Fruit fly (Drosophila melanogaster): Measurements from ENCODE around the gene C15.
A peak's percentile ranks its signal among the peaks of the same experiment; 100 is the strongest.

The C15 gene

dm6 chr3R:21534697-21535676 lies 35.2 kb downstream of the C15 start (continued):
- TF ChIP-seq CG17361 (GFP tag; IDR thresholded peaks at IDR 0.05) (peak; percentile 55; the same call in 2 of the 3 replicates), Dll (GFP tag; IDR thresholded peaks at IDR 0.05; ENCODE audit: partially characterized antibody) (no peak), ro (GFP tag; IDR thresholded peaks at IDR 0.05) (no peak), CG13894 (tag; optimal IDR thresholded peaks at IDR 0.05) (no peak), CG9727 (GFP tag; optimal IDR thresholded peaks at IDR 0.05) (peak; percentile 61), cwo (GFP tag; optimal IDR thresholded peaks at IDR 0.05) (no peak), CG15073 (GFP tag; optimal IDR thresholded peaks at IDR 0.05) (no peak), da (GFP tag; optimal IDR thresholded peaks at IDR 0.05) (no peak), chif (GFP tag; optimal IDR thresholded peaks at IDR 0.05) (no peak), CG12659 (GFP tag; optimal IDR thresholded peaks at IDR 0.05) (no peak), NC2α (GFP tag; optimal IDR thresholded peaks at IDR 0.05) (no peak), CG16779 (GFP tag; IDR thresholded peaks at IDR 0.05) (no peak), Chrac-16 (GFP tag; optimal IDR thresholded peaks at IDR 0.05) (no peak), HmgD (GFP tag; optimal IDR thresholded peaks at IDR 0.05) (no peak), sna (GFP tag; IDR thresholded peaks at IDR 0.05; ENCODE audit: partially characterized antibody) (no peak), mam (GFP tag; optimal IDR thresholded peaks at IDR 0.05) (no peak), run (tag; optimal IDR thresholded peaks at IDR 0.05) (no peak), vnd (GFP tag; IDR thresholded peaks at IDR 0.05; ENCODE audit: partially characterized antibody) (no peak), tgo (GFP tag; IDR thresholded peaks at IDR 0.05) (no peak), Doc2 (GFP tag; IDR thresholded peaks at IDR 0.05) (no peak), Abd-B (GFP tag; optimal IDR thresholded peaks at IDR 0.05) (no peak), btn (GFP tag; optimal IDR thresholded peaks at IDR 0.05) (no peak), cato (GFP tag; optimal IDR thresholded peaks at IDR 0.05; ENCODE audit: borderline replicate concordance) (no peak), ac (GFP tag; optimal IDR thresholded peaks at IDR 0.05) (peak; percentile 27), NC2β (GFP tag; optimal IDR thresholded peaks at IDR 0.05) (no peak), Mad (GFP tag; optimal IDR thresholded peaks at IDR 0.05) (no peak), luna (GFP tag; optimal IDR thresholded peaks at IDR 0.05) (no peak), CG15696 (tag; optimal IDR thresholded peaks at IDR 0.05) (peak; percentile 59), Atf-2 (GFP tag; optimal IDR thresholded peaks at IDR 0.05) (no peak), D19A (tag; optimal IDR thresholded peaks at IDR 0.05) (peak; percentile 14), Usf (GFP tag; optimal IDR thresholded peaks at IDR 0.05) (no peak), gt (GFP tag; IDR thresholded peaks at IDR 0.05) (no peak), MTF-1 (GFP tag; optimal IDR thresholded peaks at IDR 0.05; ENCODE audit: borderline replicate concordance) (no peak), Adf1 (GFP tag; IDR thresholded peaks at IDR 0.05) (no peak), zf30C (GFP tag; optimal IDR thresholded peaks at IDR 0.05) (peak; percentile 51), MBD-R2 (GFP tag; IDR thresholded peaks at IDR 0.05) (no peak), GATAe (GFP tag; conservative IDR thresholded peaks at IDR 0.05) (no peak), cg (GFP tag; optimal IDR thresholded peaks at IDR 0.05) (no peak), kah (GFP tag; optimal IDR thresholded peaks at IDR 0.05) (no peak), dpn (GFP tag; optimal IDR thresholded peaks at IDR 0.05) (no peak), CG18262 (tag; optimal IDR thresholded peaks at IDR 0.05) (peak; percentile 67), lola (GFP tag; optimal IDR thresholded peaks at IDR 0.05) (peak in 1 of 3 experiments; percentile 33), CG2116 (GFP tag; optimal IDR thresholded peaks at IDR 0.05) (no peak), Drgx (GFP tag; IDR thresholded peaks at IDR 0.05) (no peak), Hr78 (GFP tag; optimal IDR thresholded peaks at IDR 0.05) (no peak), CG18619 (GFP tag; optimal IDR thresholded peaks at IDR 0.05) (no peak), CG31388 (GFP tag; optimal IDR thresholded peaks at IDR 0.05) (no peak), dmrt99B (tag; optimal IDR thresholded peaks at IDR 0.05) (peak; percentile 21)
